Worm (Caenorhabditis elegans) whole organism, L1 larva: ENCODE measurements around the gene ZK938.3.

Experiments
- egl-27 ChIP-seq, 2 experiments: fragments of 150-350 bp in 1 of 2; sonication (generic microtip); optimal IDR thresholded peaks; 3 replicates each; lab custom pipeline; 2017 to 2018; ENCODE audit warnings: missing biosample characterization in 2 of 2, missing genetic modification characterization in 2 of 2, missing genetic modification reagents in 2 of 2
- elt-2 ChIP-seq: sonication (generic microtip); optimal IDR thresholded peaks from 2 replicates; lab custom pipeline; 2016; ENCODE audit warnings: missing genetic modification characterization, mild to moderate bottlenecking, inconsistent platforms, missing compliant biosample characterization, missing genetic modification reagents
- nhr-71 ChIP-seq: sonication (generic microtip); optimal IDR thresholded peaks from 2 replicates; lab custom pipeline; 2016; ENCODE audit warnings: mild to moderate bottlenecking, missing genetic modification characterization, moderate library complexity, missing compliant biosample characterization
- nhr-85 ChIP-seq: sonication (generic microtip); peaks from one replicate; lab custom pipeline; 2016; ENCODE audit warnings: missing genetic modification characterization, inconsistent platforms, missing compliant biosample characterization
- snpc-4 ChIP-seq: fragments of 150-350 bp; optimal IDR thresholded peaks from 2 replicates; lab custom pipeline; 2014; ENCODE audit warnings: missing biosample characterization, missing genetic modification characterization

DNA sequence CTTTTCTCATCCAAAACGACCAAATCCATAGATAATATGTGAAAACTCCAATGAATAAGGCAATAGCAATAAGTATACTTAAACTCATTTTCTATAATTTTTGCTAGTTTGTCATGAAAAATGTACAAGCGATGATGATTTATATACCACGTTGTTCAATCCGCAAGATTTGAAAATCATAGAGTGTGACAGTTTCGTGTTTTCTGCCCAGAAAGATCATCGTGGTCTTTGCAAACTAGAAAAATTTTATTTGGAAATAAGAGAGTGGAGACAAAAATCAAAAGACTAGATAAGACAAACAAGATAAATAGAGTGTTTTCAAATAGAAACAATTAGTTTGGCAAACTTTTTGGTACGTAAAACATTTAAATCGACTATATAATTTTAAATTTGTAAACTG is 40.6 kb downstream of the ZK938.3 start, which contains the start of gene cyp-13A3:
- TF ChIP-seq nhr-85 (tag; lab: Kevin White, UChicago) (no peak), egl-27 (tag; optimal IDR thresholded peaks at IDR 0.05; lab: Kevin White, UChicago) (no peak), snpc-4 (tag; lab: Kevin White, UChicago) (no peak), nhr-71 (tag; lab: Kevin White, UChicago) (no peak), elt-2 (tag; lab: Kevin White, UChicago) (no peak)
